Fruit fly (Drosophila melanogaster) whole organism, embryonic: ENCODE results near the gene CG12054.
A peak's percentile ranks its signal among the peaks of the same experiment; 100 is the strongest.

Source experiments
- Atf3 ChIP-seq: fragments of 200-800 bp; sonication (Bioruptor generic); optimal IDR thresholded peaks from 3 replicates; lab custom pipeline; 2016; ENCODE audit warnings: missing biosample characterization, missing genetic modification characterization
- BEAF-32 ChIP-seq: fragments of 200-800 bp; sonication (Bioruptor generic); optimal IDR thresholded peaks from 3 replicates; lab custom pipeline; 2017; ENCODE audit warnings: missing biosample characterization, missing genetic modification characterization, mild to moderate bottlenecking, moderate library complexity, missing genetic modification reagents
- CG12155 ChIP-seq: fragments of 200-800 bp; sonication (Bioruptor generic); optimal IDR thresholded peaks from 3 replicates; lab custom pipeline; 2016; ENCODE audit warnings: missing biosample characterization, missing genetic modification characterization
- CG12299 ChIP-seq: fragments of 200-800 bp; sonication (Bioruptor generic); optimal IDR thresholded peaks from 2 replicates; lab custom pipeline; 2018; ENCODE audit warnings: missing biosample characterization, mild to moderate bottlenecking, missing genetic modification characterization
- CG12659 ChIP-seq: fragments of 200-800 bp; sonication (Bioruptor generic); optimal IDR thresholded peaks from 3 replicates; lab custom pipeline; 2017; ENCODE audit warnings: mild to moderate bottlenecking, missing biosample characterization, missing genetic modification reagents, missing genetic modification characterization
- CG12744 ChIP-seq: fragments of 200-800 bp; sonication (Bioruptor generic); optimal IDR thresholded peaks from 2 replicates; lab custom pipeline; 2016; ENCODE audit warnings: missing biosample characterization, missing genetic modification characterization
- CG14667 ChIP-seq: fragments of 200-800 bp; sonication (Bioruptor generic); IDR thresholded peaks from 2 replicates; pipeline ENCODE4 v1.3.6; 2022; ENCODE audit warnings: missing biosample characterization, missing genetic modification characterization
- CG1602 ChIP-seq: fragments of 200-800 bp; sonication (Bioruptor generic); optimal IDR thresholded peaks from 3 replicates; lab custom pipeline; 2016; ENCODE audit warnings: missing biosample characterization, missing genetic modification characterization
- CG2678 ChIP-seq: fragments of 200-800 bp; sonication (Bioruptor generic); optimal IDR thresholded peaks from 3 replicates; lab custom pipeline; 2019; ENCODE audit warnings: missing biosample characterization, mild to moderate bottlenecking, missing genetic modification characterization, moderate library complexity
- CG30020 ChIP-seq: fragments of 200-800 bp; optimal IDR thresholded peaks from 2 replicates; lab custom pipeline; 2019; ENCODE audit warnings: missing biosample characterization, mild to moderate bottlenecking, missing genetic modification characterization, moderate library complexity
- CG30431 ChIP-seq: fragments of 200-800 bp; sonication (Bioruptor generic); optimal IDR thresholded peaks from 2 replicates; lab custom pipeline; 2017; ENCODE audit warnings: missing biosample characterization, missing genetic modification characterization
- CG34224 ChIP-seq: fragments of 200-800 bp; sonication (Bioruptor generic); IDR thresholded peaks from 3 replicates; pipeline ENCODE4 v1.3.6; 2022; ENCODE audit warnings: missing biosample characterization, missing genetic modification characterization; ENCODE audit not compliant: partially characterized antibody
- CG3995 ChIP-seq: fragments of 200-800 bp; sonication (Bioruptor generic); optimal IDR thresholded peaks from 3 replicates; lab custom pipeline; 2016; ENCODE audit warnings: missing biosample characterization, missing genetic modification characterization
- CG5245 ChIP-seq: fragments of 200-800 bp; sonication (Bioruptor generic); optimal IDR thresholded peaks from 3 replicates; lab custom pipeline; 2016; ENCODE audit warnings: missing biosample characterization, missing genetic modification characterization
- CG6272 ChIP-seq: fragments of 200-800 bp; sonication (Bioruptor generic); IDR thresholded peaks from 2 replicates; pipeline ENCODE4 v1.3.6; 2022; ENCODE audit warnings: missing biosample characterization, missing genetic modification characterization
- CG6765 ChIP-seq: fragments of 200-800 bp; sonication (Bioruptor generic); optimal IDR thresholded peaks from 3 replicates; lab custom pipeline; 2017; ENCODE audit warnings: missing biosample characterization, mild to moderate bottlenecking, missing genetic modification characterization
- CG7372 ChIP-seq: fragments of 200-800 bp; sonication (Bioruptor generic); IDR thresholded peaks from 2 replicates; pipeline ENCODE4 v1.3.6; 2022; ENCODE audit warnings: missing biosample characterization, missing genetic modification characterization
- CG7786 ChIP-seq: fragments of 200-800 bp; sonication (Bioruptor generic); optimal IDR thresholded peaks from 2 replicates; lab custom pipeline; 2016; ENCODE audit warnings: missing biosample characterization, missing genetic modification characterization
- CG7987 ChIP-seq: fragments of 200-800 bp; sonication (Bioruptor generic); optimal IDR thresholded peaks from 2 replicates; lab custom pipeline; 2018; ENCODE audit warnings: missing biosample characterization, mild to moderate bottlenecking, missing genetic modification characterization, moderate library complexity
- CHES-1-like ChIP-seq: fragments of 200-800 bp; sonication (Bioruptor generic); optimal IDR thresholded peaks from 2 replicates; lab custom pipeline; 2016; ENCODE audit warnings: missing biosample characterization, missing genetic modification characterization
- CTCF ChIP-seq: fragments of 200-800 bp; sonication (Bioruptor generic); optimal IDR thresholded peaks from 2 replicates; lab custom pipeline; 2017; ENCODE audit warnings: missing biosample characterization, mild to moderate bottlenecking, missing genetic modification characterization, moderate library complexity
- D ChIP-seq, 2 experiments: fragments of 200-800 bp in 1 of 2; fragments of >200 bp in 1 of 2; sonication (Bioruptor generic) in 1 of 2; optimal IDR thresholded peaks; 2 replicates in 1 of 2; 3 replicates in 1 of 2; lab custom pipeline; 2017; ENCODE audit warnings: mild to moderate bottlenecking in 1 of 2, missing biosample characterization in 1 of 2, missing genetic modification characterization in 1 of 2, missing genetic modification reagents in 1 of 2
- Dek ChIP-seq: fragments of 200-800 bp; sonication (Bioruptor generic); optimal IDR thresholded peaks from 3 replicates; lab custom pipeline; 2019; ENCODE audit warnings: missing biosample characterization, mild to moderate bottlenecking, missing genetic modification characterization, moderate library complexity
- Fer1 ChIP-seq: fragments of 200-800 bp; sonication (Bioruptor generic); optimal IDR thresholded peaks from 2 replicates; lab custom pipeline; 2017; ENCODE audit warnings: missing biosample characterization, mild to moderate bottlenecking, missing genetic modification characterization
- HmgD ChIP-seq: fragments of 200-800 bp; sonication (Bioruptor generic); optimal IDR thresholded peaks from 3 replicates; lab custom pipeline; 2016; ENCODE audit warnings: missing biosample characterization, missing genetic modification characterization
- HmgZ ChIP-seq: fragments of 200-800 bp; sonication (Bioruptor generic); optimal IDR thresholded peaks from 2 replicates; lab custom pipeline; 2018; ENCODE audit warnings: missing biosample characterization, mild to moderate bottlenecking, missing genetic modification characterization
- Mad ChIP-seq: fragments of 200-800 bp; sonication (Bioruptor generic); optimal IDR thresholded peaks from 2 replicates; lab custom pipeline; 2016; ENCODE audit warnings: missing biosample characterization, missing genetic modification characterization
- Neu2 ChIP-seq: fragments of 200-800 bp; sonication (Bioruptor generic); optimal IDR thresholded peaks from 3 replicates; lab custom pipeline; 2016; ENCODE audit warnings: missing biosample characterization, missing genetic modification characterization, borderline replicate concordance
- Sox100B ChIP-seq: fragments of 200-800 bp; sonication (Bioruptor generic); optimal IDR thresholded peaks from 3 replicates; lab custom pipeline; 2018; ENCODE audit warnings: missing biosample characterization, mild to moderate bottlenecking, missing genetic modification characterization
- Xrp1 ChIP-seq: fragments of 200-800 bp; sonication (Bioruptor generic); IDR thresholded peaks from 2 replicates; pipeline ENCODE4 v1.3.6; 2022; ENCODE audit warnings: missing biosample characterization, missing genetic modification characterization
- ac ChIP-seq: fragments of 200-800 bp; sonication (Bioruptor generic); optimal IDR thresholded peaks from 3 replicates; lab custom pipeline; 2017; ENCODE audit warnings: missing biosample characterization, mild to moderate bottlenecking, missing genetic modification characterization
- ap ChIP-seq: fragments of 200-800 bp; sonication (Bioruptor generic); IDR thresholded peaks from 2 replicates; pipeline ENCODE4 v1.3.6; 2022; ENCODE audit warnings: missing biosample characterization, missing genetic modification characterization
- ato ChIP-seq: fragments of 200-800 bp; sonication (Bioruptor generic); IDR thresholded peaks from 2 replicates; pipeline ENCODE4 v1.3.6; 2022; ENCODE audit warnings: missing biosample characterization, missing genetic modification characterization; ENCODE audit not compliant: partially characterized antibody
- bsh ChIP-seq, 2 experiments: fragments of 200-800 bp; sonication (Bioruptor generic); optimal IDR thresholded peaks; 2 replicates each; lab custom pipeline; 2017 to 2018; ENCODE audit warnings: mild to moderate bottlenecking in 2 of 2, missing biosample characterization in 2 of 2, missing genetic modification characterization in 2 of 2, moderate library complexity in 1 of 2
- crol ChIP-seq: fragments of 200-800 bp; sonication (Bioruptor generic); IDR thresholded peaks from 2 replicates; pipeline ENCODE4 v1.3.6; 2022; ENCODE audit warnings: missing biosample characterization, missing genetic modification characterization
- cwo ChIP-seq: fragments of 200-800 bp; sonication (Bioruptor generic); optimal IDR thresholded peaks from 3 replicates; lab custom pipeline; 2017; ENCODE audit warnings: missing biosample characterization, missing genetic modification characterization, mild to moderate bottlenecking, moderate library complexity, missing genetic modification reagents
- danr ChIP-seq: fragments of 200-800 bp; sonication (Bioruptor generic); IDR thresholded peaks from 2 replicates; pipeline ENCODE4 v1.3.6; 2022; ENCODE audit warnings: missing biosample characterization, missing genetic modification characterization
- ewg ChIP-seq: fragments of 200-800 bp; sonication (Bioruptor generic); optimal IDR thresholded peaks from 3 replicates; lab custom pipeline; 2017; ENCODE audit warnings: mild to moderate bottlenecking, missing biosample characterization, missing genetic modification reagents, missing genetic modification characterization
- grau ChIP-seq: fragments of 200-800 bp; optimal IDR thresholded peaks from 3 replicates; lab custom pipeline; 2019; ENCODE audit warnings: missing biosample characterization, mild to moderate bottlenecking, missing genetic modification characterization, moderate library complexity
- grn ChIP-seq: fragments of 200-800 bp; sonication (Bioruptor generic); optimal IDR thresholded peaks from 3 replicates; lab custom pipeline; 2017; ENCODE audit warnings: missing biosample characterization, missing genetic modification characterization
- jigr1 ChIP-seq: fragments of 200-800 bp; sonication (Bioruptor generic); IDR thresholded peaks from 3 replicates; pipeline ENCODE4 v1.3.6; 2022; ENCODE audit warnings: missing biosample characterization, missing genetic modification characterization
- kay ChIP-seq: fragments of 200-800 bp; sonication (Bioruptor generic); optimal IDR thresholded peaks from 2 replicates; lab custom pipeline; 2016; ENCODE audit warnings: missing biosample characterization, missing genetic modification characterization
- nerfin-1 ChIP-seq: fragments of 200-800 bp; sonication (Bioruptor generic); optimal IDR thresholded peaks from 3 replicates; lab custom pipeline; 2019; ENCODE audit warnings: missing biosample characterization, mild to moderate bottlenecking, missing genetic modification characterization, moderate library complexity
- pum ChIP-seq: fragments of 200-800 bp; sonication (Bioruptor generic); optimal IDR thresholded peaks from 2 replicates; lab custom pipeline; 2016; ENCODE audit warnings: missing biosample characterization, missing genetic modification characterization
- row ChIP-seq: fragments of 200-800 bp; sonication (Bioruptor generic); IDR thresholded peaks from 3 replicates; pipeline ENCODE4 v1.3.6; 2022; ENCODE audit warnings: missing biosample characterization, missing genetic modification characterization
- sug ChIP-seq: fragments of 200-800 bp; optimal IDR thresholded peaks from 2 replicates; lab custom pipeline; 2019; ENCODE audit warnings: missing biosample characterization, mild to moderate bottlenecking, missing genetic modification characterization, moderate library complexity
- tgo ChIP-seq: fragments of 200-800 bp; sonication (Bioruptor generic); IDR thresholded peaks from 3 replicates; pipeline ENCODE4 v1.3.6; 2022; ENCODE audit warnings: missing biosample characterization, missing genetic modification characterization
- unc-4 ChIP-seq: fragments of 200-800 bp; sonication (Bioruptor generic); IDR thresholded peaks from 2 replicates; pipeline ENCODE4 v1.3.6; 2022; ENCODE audit warnings: missing biosample characterization, missing genetic modification characterization; ENCODE audit not compliant: partially characterized antibody

The CG12054 gene

dm6 chr3R:31218997-31219992, 1.2 kb upstream of the CG12054 start, which contains the start of gene ATPsynC (continued):
- TF ChIP-seq nerfin-1 (peak; percentile 77), Xrp1 (GFP tag; lab: Robert Waterston, UW) (no peak), grn (GFP tag; lab: Kevin White, UChicago) (no peak), row (GFP tag; lab: Robert Waterston, UW) (no peak), CG6272 (peak; percentile 34; the same call in 1 of the 2 replicates), CG1602 (GFP tag; lab: Kevin White, UChicago) (peak; percentile 1), jigr1 (no peak), grau (tag; lab: Kevin White, UChicago) (peak; percentile 31), tgo (no peak), HmgZ (tag; lab: Kevin White, UChicago) (peak; percentile 91), sug (tag; lab: Kevin White, UChicago) (peak; percentile 83), CG7786 (GFP tag; lab: Kevin White, UChicago) (peak; percentile 48), CG5245 (GFP tag; lab: Kevin White, UChicago) (no peak), ac (GFP tag; lab: Kevin White, UChicago) (no peak), D (optimal IDR thresholded peaks at IDR 0.05; lab: Kevin White, UChicago) (peak; percentile 12), D (GFP tag; optimal IDR thresholded peaks at IDR 0.05; lab: Kevin White, UChicago) (no peak), CG30431 (GFP tag; lab: Kevin White, UChicago) (no peak), pum (GFP tag; lab: Kevin White, UChicago) (peak; percentile 26), bsh (GFP tag; optimal IDR thresholded peaks at IDR 0.05; lab: Kevin White, UChicago) (peak in 1 of 2 experiments; percentile 53), ewg (peak; percentile 51), Dek (tag; lab: Kevin White, UChicago) (peak; percentile 61), CG2678 (tag; lab: Kevin White, UChicago) (no peak), Sox100B (GFP tag; lab: Kevin White, UChicago) (no peak), BEAF-32 (GFP tag; lab: Kevin White, UChicago) (peak; percentile 71), CG12299 (tag; lab: Kevin White, UChicago) (peak; percentile 35), CG6765 (GFP tag; lab: Kevin White, UChicago) (peak; percentile 78), CG7372 (GFP tag; lab: Robert Waterston, UW) (no peak), Atf3 (GFP tag; lab: Kevin White, UChicago) (peak; percentile 22), ato (no peak), CG14667 (GFP tag; lab: Robert Waterston, UW) (no peak), Mad (GFP tag; lab: Kevin White, UChicago) (peak; percentile 41), kay (GFP tag; lab: Kevin White, UChicago) (no peak), ap (GFP tag; lab: Robert Waterston, UW) (no peak), CG12659 (peak; percentile 93), CG3995 (GFP tag; lab: Kevin White, UChicago) (peak; percentile 17), CHES-1-like (GFP tag; lab: Kevin White, UChicago) (no peak), Fer1 (peak; percentile 75), CG12744 (GFP tag; lab: Kevin White, UChicago) (peak; percentile 7), CTCF (GFP tag; lab: Kevin White, UChicago) (peak; percentile 71), unc-4 (GFP tag; lab: Robert Waterston, UW) (no peak), CG7987 (peak; percentile 53), Neu2 (GFP tag; lab: Kevin White, UChicago) (no peak), HmgD (peak; percentile 83), CG34224 (GFP tag; lab: Robert Waterston, UW) (no peak), CG30020 (tag; lab: Kevin White, UChicago) (peak; percentile 91), CG12155 (GFP tag; lab: Kevin White, UChicago) (peak; percentile 48), crol (no peak), danr (GFP tag; lab: Robert Waterston, UW) (no peak), cwo (GFP tag; lab: Kevin White, UChicago) (peak; percentile 73)
